Worm (Caenorhabditis elegans): Measurements from ENCODE around the gene cyp-31A3.
"Not testable (repeated sequence)": the region's sequence is repeated elsewhere in the genome, so short reads cannot be mapped to it uniquely, and the experiment has no call there.

- not testable (repeated sequence) for TF ChIP-seq pha-4 (tag; optimal IDR thresholded peaks at IDR 0.05); sptf-2 (GFP tag; optimal IDR thresholded peaks at IDR 0.05)
These were observed 2.2 kb downstream of the cyp-31A3 start for ce11 chrIV:4762990-4763545.

All from whole organism, young adult.